Fruit fly (Drosophila melanogaster): ENCODE results near the gene Muc91C.

Gene Muc91C

DNA sequence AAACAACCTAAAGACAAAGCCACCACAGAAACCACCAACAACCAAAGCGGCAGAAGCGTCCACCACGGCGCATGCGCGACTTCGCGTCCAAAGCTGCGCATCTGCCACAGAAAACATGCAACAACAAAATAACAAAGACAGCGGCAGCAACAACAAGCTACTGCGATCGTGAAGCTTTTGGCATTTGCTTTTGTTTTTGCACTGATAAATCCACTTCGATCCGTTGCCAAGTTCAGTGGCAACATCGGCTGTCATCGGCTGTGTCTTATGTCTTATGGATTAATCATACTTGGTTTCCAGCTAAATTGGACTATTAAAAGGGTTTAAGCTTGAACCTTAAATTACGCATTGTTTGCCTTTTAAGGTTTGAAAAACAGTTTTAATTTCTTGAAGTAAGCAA, at the start of gene Muc91C:
Gene Muc91C (minus strand): TSS at position 101 of the 400 bp plus-strand sequence.
- TF ChIP-seq EcR (GFP tag; optimal IDR thresholded peaks at IDR 0.05), result no peak
- no peak for TF ChIP-seq pan (optimal IDR thresholded peaks at IDR 0.05)
- TF ChIP-seq usp (GFP tag; optimal IDR thresholded peaks at IDR 0.05), result no peak
- no peak for TF ChIP-seq Dll (optimal IDR thresholded peaks at IDR 0.05)
- no peak for TF ChIP-seq CG8478 (optimal IDR thresholded peaks at IDR 0.05)
- TF ChIP-seq psq (optimal IDR thresholded peaks at IDR 0.05), result no peak

DNA sequence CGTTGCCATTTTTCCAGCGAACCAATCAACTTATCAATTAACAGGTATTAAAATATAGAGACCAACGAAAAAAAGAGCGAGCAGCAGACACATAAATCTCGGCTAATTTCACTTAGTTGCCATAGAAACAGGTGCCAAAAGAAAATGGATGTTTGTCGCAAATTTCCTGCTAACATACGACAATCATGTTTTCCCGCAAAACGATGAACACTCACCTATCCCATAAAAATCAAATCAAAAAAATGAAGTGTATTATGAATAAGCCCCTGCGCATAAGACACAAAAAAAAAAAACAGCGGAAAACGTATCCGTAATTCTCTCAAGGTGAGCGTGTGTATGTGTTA, 49.3 kb upstream of the Muc91C start:
- no peak for TF ChIP-seq usp (GFP tag; optimal IDR thresholded peaks at IDR 0.05)
- TF ChIP-seq EcR (GFP tag; optimal IDR thresholded peaks at IDR 0.05), result no peak
- peak; percentile 92 for TF ChIP-seq pan (optimal IDR thresholded peaks at IDR 0.05)
- no peak for TF ChIP-seq Dll (optimal IDR thresholded peaks at IDR 0.05)

DNA sequence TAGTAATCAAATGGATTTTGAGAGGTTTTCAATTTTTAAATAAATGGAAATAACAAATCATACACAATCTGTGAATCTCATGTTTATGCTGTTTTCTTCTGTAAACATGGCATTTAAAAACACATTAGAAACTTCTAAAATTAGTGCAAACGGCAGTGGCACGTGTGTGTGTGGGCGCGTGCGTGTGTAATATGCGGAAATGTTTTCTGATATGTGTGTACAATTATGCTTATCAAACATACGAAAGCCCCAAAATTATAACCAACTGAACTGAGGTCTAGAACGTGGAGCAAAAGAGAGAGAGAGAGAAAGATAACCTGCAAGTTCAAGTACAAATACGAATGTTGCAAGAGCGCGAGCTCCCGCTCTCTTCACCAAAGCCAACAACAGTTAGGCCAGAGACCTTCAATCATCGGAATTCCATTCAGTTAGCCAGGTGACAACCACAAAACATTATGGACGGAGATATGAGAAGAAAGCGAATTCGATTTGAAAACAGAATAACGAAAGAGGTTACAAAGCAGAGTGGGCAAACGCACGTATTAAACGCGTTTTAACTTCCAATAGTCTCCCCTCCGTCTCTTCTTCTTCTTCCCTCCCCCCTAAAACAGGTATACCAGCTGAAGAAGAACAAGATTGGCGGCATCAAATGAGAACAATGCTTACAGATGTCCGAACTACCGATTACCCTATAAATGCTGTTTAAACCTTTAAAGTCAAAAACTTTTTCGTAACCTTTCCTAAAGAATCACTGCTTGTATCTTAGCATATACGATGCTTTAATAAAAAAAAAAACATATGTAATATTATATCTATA, 48.7 kb upstream of the Muc91C start:
- TF ChIP-seq pan (optimal IDR thresholded peaks at IDR 0.05), result peak; percentile 95
- no peak for TF ChIP-seq CG8478 (optimal IDR thresholded peaks at IDR 0.05)
- TF ChIP-seq usp (GFP tag; optimal IDR thresholded peaks at IDR 0.05), result no peak

DNA sequence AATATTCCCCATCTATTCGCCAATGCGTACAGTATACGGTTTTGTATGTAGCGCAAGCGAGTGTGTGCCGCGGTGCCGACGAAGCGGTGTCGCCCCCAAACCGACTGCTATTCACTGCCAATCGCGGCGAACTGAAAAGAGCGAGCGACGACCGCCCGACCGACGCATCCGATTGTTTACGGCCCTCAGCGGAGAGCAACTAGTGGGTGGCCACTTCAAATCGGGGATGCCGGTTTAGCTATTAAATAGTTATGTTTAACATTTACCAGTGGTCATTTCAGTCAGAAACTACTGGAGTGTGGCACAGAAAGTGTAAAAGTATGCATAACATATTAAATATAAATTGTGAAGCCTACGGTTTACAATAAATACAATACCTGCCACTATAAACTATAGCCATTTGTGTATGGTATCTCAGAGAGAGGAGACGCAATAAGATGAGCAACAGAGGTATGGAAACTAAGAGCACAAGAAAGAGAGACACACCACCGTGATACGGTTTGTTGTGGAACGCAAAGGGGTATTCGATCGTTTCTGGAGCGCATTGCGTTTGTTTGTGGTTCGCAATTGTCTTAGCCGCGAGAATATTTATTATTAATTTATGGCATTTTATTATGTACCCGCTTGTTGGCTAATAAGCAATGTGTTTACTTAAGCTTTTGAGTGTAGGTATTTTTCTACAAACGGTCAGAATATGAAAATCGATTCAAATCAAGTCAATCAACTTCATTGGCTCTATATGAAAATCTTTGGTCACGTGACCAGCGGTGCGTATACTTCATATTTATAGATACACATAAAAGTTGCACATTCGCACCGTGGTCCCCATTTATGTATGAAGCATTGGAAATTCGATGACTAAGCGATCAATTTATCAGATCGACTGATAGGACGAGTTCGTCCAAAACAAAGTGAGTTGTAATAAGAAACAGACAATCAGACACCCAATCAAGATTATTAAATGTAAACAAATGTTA, 47.7 kb upstream of the Muc91C start:
- TF ChIP-seq CG8478 (optimal IDR thresholded peaks at IDR 0.05) (no peak), pan (optimal IDR thresholded peaks at IDR 0.05) (no peak), psq (optimal IDR thresholded peaks at IDR 0.05) (no peak), usp (GFP tag; optimal IDR thresholded peaks at IDR 0.05) (no peak), Dll (optimal IDR thresholded peaks at IDR 0.05) (no peak), EcR (GFP tag; optimal IDR thresholded peaks at IDR 0.05) (no peak)

DNA sequence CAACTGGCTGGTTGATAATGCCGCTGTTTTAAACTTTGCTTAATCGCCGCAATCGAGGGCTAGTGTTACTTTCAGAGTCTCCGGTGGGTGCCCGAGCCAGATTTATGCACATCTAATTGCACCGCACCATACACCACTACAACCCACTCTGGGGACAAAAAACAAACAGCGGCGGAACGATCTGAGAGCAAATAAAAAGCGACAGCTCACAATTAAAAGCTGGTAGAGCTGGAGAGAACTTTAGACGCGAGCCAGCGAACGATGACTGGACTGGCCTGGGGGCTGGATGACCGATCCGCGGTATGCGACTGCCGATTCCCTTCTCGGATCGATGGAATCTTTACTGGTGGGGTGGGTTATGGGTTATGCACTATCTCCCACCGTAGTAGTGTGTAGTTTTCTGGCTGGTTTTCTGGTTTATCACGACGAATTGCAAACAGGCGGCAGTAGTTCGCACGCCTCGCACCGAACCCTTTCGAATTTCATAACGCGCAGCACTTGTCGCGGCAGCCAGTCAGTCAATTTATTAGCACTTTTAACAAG, 47.0 kb upstream of the Muc91C start:
- TF ChIP-seq psq (optimal IDR thresholded peaks at IDR 0.05) (no peak), CG8478 (optimal IDR thresholded peaks at IDR 0.05) (no peak), usp (GFP tag; optimal IDR thresholded peaks at IDR 0.05) (no peak), EcR (GFP tag; optimal IDR thresholded peaks at IDR 0.05) (no peak), Dll (optimal IDR thresholded peaks at IDR 0.05) (no peak), pan (optimal IDR thresholded peaks at IDR 0.05) (no peak)

DNA sequence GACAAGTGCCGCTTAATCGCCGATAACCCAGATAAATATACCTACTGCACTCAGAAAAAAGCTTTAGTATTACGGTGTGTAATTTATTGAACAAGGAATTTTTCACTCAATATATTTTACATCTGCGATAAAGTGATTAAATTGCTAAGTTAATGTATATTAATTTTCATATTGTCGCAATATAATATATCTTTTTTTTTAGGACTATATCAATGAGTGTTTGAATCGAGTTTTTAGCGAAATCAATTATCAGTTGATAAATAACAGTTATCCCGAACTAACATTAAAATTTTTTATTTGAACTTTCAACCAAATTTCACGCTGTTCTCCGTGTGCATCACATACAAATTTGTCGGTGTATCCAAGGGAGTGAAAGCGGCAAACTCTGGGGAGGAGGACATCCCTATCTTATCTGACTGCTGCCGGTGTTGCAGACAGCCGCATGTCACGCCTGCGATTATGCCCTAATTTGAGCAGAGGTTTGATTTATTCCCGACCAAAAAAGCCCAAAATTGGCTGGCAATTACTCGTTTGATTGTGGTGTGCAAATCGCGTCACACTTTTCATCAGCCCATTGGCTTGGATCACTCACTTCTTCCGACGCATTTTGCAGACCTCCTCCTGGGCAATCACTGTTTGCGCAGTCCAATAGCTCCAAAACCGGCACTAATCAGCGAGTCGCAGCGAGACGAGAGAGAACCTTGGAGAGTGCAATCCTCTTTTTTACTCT, 46.4 kb upstream of the Muc91C start:
- TF ChIP-seq CG8478 (optimal IDR thresholded peaks at IDR 0.05) (no peak), usp (GFP tag; optimal IDR thresholded peaks at IDR 0.05) (no peak), pan (optimal IDR thresholded peaks at IDR 0.05) (no peak), psq (optimal IDR thresholded peaks at IDR 0.05) (no peak), EcR (GFP tag; optimal IDR thresholded peaks at IDR 0.05) (no peak), Dll (optimal IDR thresholded peaks at IDR 0.05) (peak; percentile 61)

DNA sequence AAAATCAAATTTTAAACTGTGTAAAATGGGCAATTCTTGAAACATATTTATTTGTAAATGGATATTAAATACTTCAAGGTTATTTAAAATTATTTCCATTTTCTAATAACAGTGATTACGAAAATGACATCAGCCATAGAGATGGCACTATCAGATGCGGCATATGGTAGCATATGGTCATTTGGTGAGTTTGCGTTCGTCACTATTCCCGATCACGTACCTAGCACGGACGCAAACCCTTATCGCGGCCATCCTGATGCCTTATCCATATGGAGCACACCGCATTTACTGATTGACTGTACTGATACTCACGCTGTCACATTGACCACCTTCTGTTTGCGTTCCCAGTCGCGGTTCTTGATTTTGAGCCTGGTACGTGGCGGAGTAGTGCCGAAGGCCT, 45.6 kb upstream of the Muc91C start:
- TF ChIP-seq EcR (GFP tag; optimal IDR thresholded peaks at IDR 0.05) (no peak), CG8478 (optimal IDR thresholded peaks at IDR 0.05) (no peak), pan (optimal IDR thresholded peaks at IDR 0.05) (no peak), psq (optimal IDR thresholded peaks at IDR 0.05) (no peak), Dll (optimal IDR thresholded peaks at IDR 0.05) (no peak), usp (GFP tag; optimal IDR thresholded peaks at IDR 0.05) (no peak)

DNA sequence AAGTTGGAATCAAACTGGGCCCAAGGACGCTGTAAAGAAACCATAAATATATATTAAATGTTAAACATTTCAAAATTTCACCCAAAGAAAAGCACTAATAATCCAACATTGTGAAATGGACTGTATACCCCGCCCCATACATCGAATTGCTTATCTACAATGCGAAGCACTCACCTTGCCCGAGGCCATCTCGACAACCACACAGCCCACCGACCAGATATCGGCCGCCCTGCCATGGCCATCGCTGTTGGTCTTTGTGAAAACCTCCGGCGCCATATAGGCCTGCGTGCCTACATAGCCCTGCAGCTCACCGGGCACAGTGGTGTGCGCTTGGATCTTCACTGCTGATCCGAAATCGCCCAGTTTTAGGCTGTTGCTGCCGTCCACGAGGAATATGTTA, 41.1 kb upstream of the Muc91C start:
- TF ChIP-seq pan (optimal IDR thresholded peaks at IDR 0.05), result no peak
- no peak for TF ChIP-seq usp (GFP tag; optimal IDR thresholded peaks at IDR 0.05)
- no peak for TF ChIP-seq psq (optimal IDR thresholded peaks at IDR 0.05)
- no peak for TF ChIP-seq CG8478 (optimal IDR thresholded peaks at IDR 0.05)
- TF ChIP-seq Dll (optimal IDR thresholded peaks at IDR 0.05), result no peak
- TF ChIP-seq EcR (GFP tag; optimal IDR thresholded peaks at IDR 0.05), result no peak

DNA sequence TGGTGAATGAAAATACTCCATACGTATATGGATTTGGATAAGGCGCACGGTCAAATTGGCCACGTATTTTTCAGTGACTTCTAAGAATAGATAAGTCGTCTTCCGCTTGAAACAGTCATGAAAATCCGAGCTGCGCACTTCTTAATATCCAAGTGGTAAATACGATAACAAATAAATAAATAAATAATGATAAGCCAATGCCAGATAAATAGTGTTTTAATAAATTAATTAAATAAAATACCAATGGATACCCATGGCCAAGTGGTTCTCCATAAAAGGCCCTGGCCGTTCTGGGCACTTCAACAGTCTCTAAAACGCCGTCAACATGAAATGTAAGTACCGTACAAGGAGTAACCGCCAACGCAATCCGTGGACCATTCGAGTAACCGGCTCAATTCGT, 39.9 kb upstream of the Muc91C start, which contains the start of gene CG14302:
Gene CG14302 (plus strand): TSS at position 301 of the 400 bp plus-strand sequence.
- TF ChIP-seq pan (optimal IDR thresholded peaks at IDR 0.05), result no peak

DNA sequence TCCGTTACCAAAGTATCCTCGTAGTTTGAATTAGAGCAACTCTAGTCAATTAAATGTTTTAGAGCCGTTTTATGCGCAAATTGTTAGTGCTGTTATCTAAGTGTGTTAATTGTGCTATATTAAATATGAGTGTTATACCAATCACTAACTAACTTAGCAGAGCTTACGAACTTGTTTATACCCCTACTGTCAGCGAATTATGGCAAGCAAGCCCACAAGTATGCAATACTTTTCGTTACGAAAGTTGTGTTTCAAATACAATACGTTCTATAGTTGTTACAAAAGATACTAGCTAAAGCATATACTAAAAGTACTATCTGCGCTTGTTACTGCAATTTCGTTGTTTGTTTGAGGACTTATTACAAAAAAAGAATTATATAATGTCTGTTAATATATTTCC, 38.7 kb upstream of the Muc91C start:
- TF ChIP-seq EcR (GFP tag; optimal IDR thresholded peaks at IDR 0.05) (no peak), pan (optimal IDR thresholded peaks at IDR 0.05) (no peak), psq (optimal IDR thresholded peaks at IDR 0.05) (no peak), usp (GFP tag; optimal IDR thresholded peaks at IDR 0.05) (no peak), CG8478 (optimal IDR thresholded peaks at IDR 0.05) (no peak), Dll (optimal IDR thresholded peaks at IDR 0.05) (no peak)

DNA sequence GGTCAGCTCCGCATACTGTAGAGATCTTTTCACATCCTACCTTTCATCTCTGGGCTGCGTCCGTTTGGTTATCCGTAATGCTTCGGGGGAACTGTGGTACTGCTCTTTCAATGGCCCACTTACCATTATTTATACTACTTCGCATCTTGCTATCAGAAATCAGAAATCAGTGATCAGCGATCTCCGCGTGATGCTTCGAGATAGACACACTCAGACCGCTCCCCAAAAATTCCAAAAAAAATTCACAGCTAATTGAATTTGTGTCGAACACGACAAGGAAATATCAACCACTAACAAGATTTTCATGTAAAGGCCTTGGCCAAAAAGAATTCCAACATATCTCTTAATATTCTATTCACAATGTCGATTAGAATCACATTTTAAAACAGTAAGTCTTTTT, 35.8 kb upstream of the Muc91C start, which contains the start of gene CG7715:
Gene CG7715 (minus strand): TSS at position 101 of the 400 bp plus-strand sequence.
- TF ChIP-seq EcR (GFP tag; optimal IDR thresholded peaks at IDR 0.05) (no peak), pan (optimal IDR thresholded peaks at IDR 0.05) (no peak), psq (optimal IDR thresholded peaks at IDR 0.05) (no peak)

All from whole organism.